Fruit fly (Drosophila melanogaster): Measurements from ENCODE around the gene CG4686.
A peak's percentile ranks its signal among the peaks of the same experiment; 100 is the strongest.

dm6 chr3R:19892046-19892445 lies 27.8 kb downstream of the CG4686 start:
- TF ChIP-seq CG8388 (GFP tag; optimal IDR thresholded peaks at IDR 0.05) (peak; percentile 61), grau (tag; optimal IDR thresholded peaks at IDR 0.05) (peak; percentile 70), Hmx (GFP tag; optimal IDR thresholded peaks at IDR 0.05) (no peak), CG9727 (GFP tag; optimal IDR thresholded peaks at IDR 0.05) (peak; percentile 62), D19B (GFP tag; optimal IDR thresholded peaks at IDR 0.05) (peak; percentile 14), bcd (GFP tag; optimal IDR thresholded peaks at IDR 0.05) (peak; percentile 68), CG12942 (GFP tag; optimal IDR thresholded peaks at IDR 0.05) (peak; percentile 32), psq (GFP tag; optimal IDR thresholded peaks at IDR 0.05) (no peak), sisA (GFP tag; IDR thresholded peaks at IDR 0.05) (peak; percentile 71), MTF-1 (GFP tag; optimal IDR thresholded peaks at IDR 0.05; ENCODE audit: borderline replicate concordance) (peak; percentile 51), CG8089 (GFP tag; optimal IDR thresholded peaks at IDR 0.05) (peak; percentile 31), Kr (GFP tag; optimal IDR thresholded peaks at IDR 0.05) (no peak), ac (GFP tag; optimal IDR thresholded peaks at IDR 0.05) (peak; percentile 7)

Measured in whole organism, embryonic.